Worm (Caenorhabditis elegans): ENCODE measurements around the gene srx-77.

DNA sequence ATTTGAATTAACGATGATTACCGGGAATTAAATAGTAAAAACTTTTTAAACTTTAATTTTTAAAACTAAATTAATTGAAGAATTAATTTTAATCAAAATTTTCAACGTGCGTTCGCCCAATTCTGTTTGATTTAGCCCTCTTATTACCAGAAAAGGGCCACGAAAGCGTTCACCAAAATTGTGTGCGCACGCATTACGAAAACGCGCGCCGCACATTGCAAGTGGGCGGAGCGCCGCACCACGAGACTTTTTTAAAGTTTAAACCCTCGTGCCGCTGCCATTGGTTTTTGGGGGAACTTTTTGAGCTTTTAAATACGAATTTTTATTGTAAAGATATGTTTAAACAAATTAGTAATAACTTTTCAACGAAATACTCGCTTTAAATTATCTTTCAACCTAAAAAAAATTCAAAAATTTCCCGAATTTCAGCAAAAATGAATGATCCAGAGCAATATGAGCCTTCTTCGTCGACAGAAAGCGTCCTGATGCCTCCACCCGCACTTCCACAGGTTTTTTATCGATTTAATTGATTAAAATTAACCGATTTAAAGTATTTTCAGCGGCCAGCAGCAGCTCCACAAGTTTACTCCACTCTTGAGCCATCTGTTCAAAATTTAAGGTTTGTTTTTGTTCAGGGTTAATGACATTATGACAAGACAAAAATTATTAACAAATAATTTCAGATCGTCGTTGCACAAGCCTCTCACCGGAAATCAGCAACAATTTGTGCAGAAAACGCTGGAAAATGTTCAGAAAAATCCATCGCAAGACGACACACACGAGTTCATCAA is 18.3 kb upstream of the srx-77 start, which contains the start of gene taf-10:
- TF ChIP-seq hmg-4 (GFP tag; optimal IDR thresholded peaks at IDR 0.05) (no peak), tbx-37 (GFP tag; conservative IDR thresholded peaks at IDR 0.05) (no peak), flt-1 (GFP tag; IDR thresholded peaks at IDR 0.05) (no peak), ceh-13 (GFP tag; optimal IDR thresholded peaks at IDR 0.05) (no peak), hnd-1 (tag; optimal IDR thresholded peaks at IDR 0.05) (no peak), ama-1 (optimal IDR thresholded peaks at IDR 0.05) (no peak), B0310.2 (tag; optimal IDR thresholded peaks at IDR 0.05) (no peak), aly-1 (tag; optimal IDR thresholded peaks at IDR 0.05) (no peak)

All from whole organism, early embryonic.